Worm (Caenorhabditis elegans) whole organism, midembryonic: Measurements from ENCODE around the gene col-78.
A peak's percentile ranks its signal among the peaks of the same experiment; 100 is the strongest.

Experiments
- T22C8.4 ChIP-seq: fragments of 200-800 bp; sonication (Bioruptor generic); IDR thresholded peaks from 2 replicates; pipeline ENCODE4 v1.3.6; 2022; ENCODE audit warnings: missing genetic modification characterization, missing compliant biosample characterization
- cog-1 ChIP-seq: sonication (generic microtip); optimal IDR thresholded peaks from 2 replicates; lab custom pipeline; 2016; ENCODE audit warnings: missing genetic modification characterization, missing compliant biosample characterization
- flt-1 ChIP-seq: fragments of 200-800 bp; sonication (Bioruptor generic); IDR thresholded peaks from 2 replicates; pipeline ENCODE4 v1.3.6; 2022; ENCODE audit warnings: missing genetic modification characterization, missing compliant biosample characterization
- klf-2 ChIP-seq: fragments of 200-800 bp; sonication (Bioruptor generic); conservative IDR thresholded peaks from 2 replicates; pipeline ENCODE4 v1.3.6; 2022; ENCODE audit warnings: missing genetic modification reagents, missing genetic modification characterization, missing compliant biosample characterization
- med-1 ChIP-seq: sonication (generic microtip); optimal IDR thresholded peaks from 2 replicates; lab custom pipeline; 2017; ENCODE audit warnings: missing genetic modification characterization, mild to moderate bottlenecking, missing compliant biosample characterization, antibody characterized with exemption, missing genetic modification reagents; ENCODE audit not compliant: insufficient read depth
- ref-1 ChIP-seq: fragments of 200-800 bp; sonication (Bioruptor generic); conservative IDR thresholded peaks from 2 replicates; pipeline ENCODE4 v1.3.6; 2022; ENCODE audit warnings: missing genetic modification reagents, missing genetic modification characterization, missing compliant biosample characterization
- tab-1 ChIP-seq: fragments of 200-800 bp; sonication (Bioruptor generic); IDR thresholded peaks from 2 replicates; pipeline ENCODE4 v1.3.6; 2022; ENCODE audit warnings: missing genetic modification characterization, missing compliant biosample characterization
- ztf-23 ChIP-seq: fragments of 200-800 bp; sonication (Bioruptor generic); IDR thresholded peaks from 2 replicates; pipeline ENCODE4 v1.3.6; 2022; ENCODE audit warnings: missing genetic modification reagents, missing genetic modification characterization, missing compliant biosample characterization
- ztf-29 ChIP-seq: fragments of 200-800 bp; sonication (Bioruptor generic); IDR thresholded peaks from 2 replicates; pipeline ENCODE4 v1.3.6; 2022; ENCODE audit warnings: missing genetic modification reagents, missing genetic modification characterization, missing compliant biosample characterization

The col-78 gene

ce11 chrII:9152231-9152630 is at the start of gene col-78:
Gene col-78, plus strand, starts transcription at chrII:9152531.
- TF ChIP-seq med-1 (no peak), ref-1 (GFP tag; lab: Robert Waterston, UW) (no peak), flt-1 (no peak), ztf-23 (GFP tag; lab: Robert Waterston, UW) (no peak), ztf-29 (GFP tag; lab: Robert Waterston, UW) (no peak), T22C8.4 (GFP tag; lab: Robert Waterston, UW) (no peak), klf-2 (no peak), tab-1 (GFP tag; lab: Robert Waterston, UW) (no peak), cog-1 (no peak)

- 0 out of 2 replicates have a peak, but pooled peaks have one; percentile 14 for TF ChIP-seq klf-2
- TF ChIP-seq flt-1 = peak; percentile 89
- 0 out of 2 replicates have a peak, but pooled peaks have one; percentile 28 for TF ChIP-seq ztf-29 (GFP tag; lab: Robert Waterston, UW)
- peak; percentile 21; the same call in 1 of the 2 replicates for TF ChIP-seq T22C8.4 (GFP tag; lab: Robert Waterston, UW)
- TF ChIP-seq tab-1 (GFP tag; lab: Robert Waterston, UW) = peak; percentile 83
- TF ChIP-seq ref-1 (GFP tag; lab: Robert Waterston, UW) = 0 out of 2 replicates have a peak, but pooled peaks have one; percentile 28
- peak; percentile 60; the same call in 1 of the 2 replicates for TF ChIP-seq ztf-23 (GFP tag; lab: Robert Waterston, UW)
These were observed 49.7 kb upstream of the col-78 start for ce11 chrII:9102623-9103022.

DNA sequence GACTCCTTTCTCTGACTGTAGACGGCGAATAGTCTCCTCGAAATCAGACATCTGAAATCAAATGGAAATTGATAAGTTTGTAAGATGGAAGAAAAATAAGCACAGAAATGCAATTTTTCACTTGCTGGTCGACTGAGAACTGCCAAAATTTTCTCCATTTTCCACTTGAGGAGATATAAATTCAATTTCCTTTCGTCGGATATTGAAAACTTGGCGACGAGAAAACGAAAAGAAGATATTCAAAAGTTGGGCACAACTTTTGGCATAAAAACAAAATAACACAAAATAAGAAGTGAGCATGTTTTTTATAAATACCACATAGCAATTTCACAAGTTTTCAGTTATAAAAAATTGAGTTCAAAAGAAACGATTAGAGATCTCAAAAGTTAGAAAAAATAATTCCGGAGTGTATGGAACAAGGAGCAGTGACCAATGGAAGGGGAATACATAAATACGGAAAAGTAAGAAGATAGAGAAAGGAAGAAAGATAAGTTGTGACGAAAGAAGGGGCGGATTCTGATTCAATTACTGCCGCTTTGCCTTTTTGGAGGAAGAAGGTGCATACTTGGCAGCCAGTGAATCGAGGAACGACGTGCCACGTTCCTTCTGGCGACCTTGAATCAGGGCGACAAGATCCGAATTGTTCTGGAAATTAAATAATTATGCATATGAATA is 45.1 kb upstream of the col-78 start, which contains the start of gene dyrb-1:
Gene dyrb-1, minus strand, starts transcription at position 51 of the 675 bp plus-strand sequence.
- TF ChIP-seq ref-1 (GFP tag; lab: Robert Waterston, UW) = no peak
- no peak for TF ChIP-seq T22C8.4 (GFP tag; lab: Robert Waterston, UW)
- TF ChIP-seq cog-1 = no peak
- TF ChIP-seq tab-1 (GFP tag; lab: Robert Waterston, UW) = no peak
- TF ChIP-seq ztf-29 (GFP tag; lab: Robert Waterston, UW) = no peak
- TF ChIP-seq flt-1 = no peak
- no peak for TF ChIP-seq ztf-23 (GFP tag; lab: Robert Waterston, UW)
- TF ChIP-seq med-1 = no peak
- TF ChIP-seq klf-2 = no peak

DNA sequence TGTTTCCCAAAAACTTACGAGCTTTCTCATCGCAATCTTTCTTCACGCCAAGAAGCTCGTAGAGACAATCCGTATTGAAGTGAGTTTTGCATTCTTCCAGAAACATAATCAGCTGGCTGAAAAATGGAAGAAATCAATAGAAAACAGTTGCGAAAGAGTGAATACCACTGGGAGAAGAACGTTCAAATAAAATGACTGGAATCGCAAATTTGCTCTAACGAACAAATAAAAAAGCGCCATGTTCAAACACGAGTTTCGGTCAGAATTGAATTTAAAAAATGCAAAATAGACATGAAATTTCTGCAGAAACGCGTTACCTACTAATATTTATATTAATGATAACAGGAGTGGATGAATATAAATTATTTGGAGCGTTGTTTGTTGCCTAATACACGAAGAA is 43.9 kb upstream of the col-78 start, which contains the start of gene dnj-23:
Gene dnj-23, minus strand, starts transcription at position 158 of the 400 bp plus-strand sequence.
- TF ChIP-seq cog-1 (no peak), ref-1 (GFP tag; lab: Robert Waterston, UW) (no peak), med-1 (no peak), tab-1 (GFP tag; lab: Robert Waterston, UW) (no peak), ztf-23 (GFP tag; lab: Robert Waterston, UW) (no peak), flt-1 (no peak), T22C8.4 (GFP tag; lab: Robert Waterston, UW) (no peak), ztf-29 (GFP tag; lab: Robert Waterston, UW) (no peak), klf-2 (no peak)

DNA sequence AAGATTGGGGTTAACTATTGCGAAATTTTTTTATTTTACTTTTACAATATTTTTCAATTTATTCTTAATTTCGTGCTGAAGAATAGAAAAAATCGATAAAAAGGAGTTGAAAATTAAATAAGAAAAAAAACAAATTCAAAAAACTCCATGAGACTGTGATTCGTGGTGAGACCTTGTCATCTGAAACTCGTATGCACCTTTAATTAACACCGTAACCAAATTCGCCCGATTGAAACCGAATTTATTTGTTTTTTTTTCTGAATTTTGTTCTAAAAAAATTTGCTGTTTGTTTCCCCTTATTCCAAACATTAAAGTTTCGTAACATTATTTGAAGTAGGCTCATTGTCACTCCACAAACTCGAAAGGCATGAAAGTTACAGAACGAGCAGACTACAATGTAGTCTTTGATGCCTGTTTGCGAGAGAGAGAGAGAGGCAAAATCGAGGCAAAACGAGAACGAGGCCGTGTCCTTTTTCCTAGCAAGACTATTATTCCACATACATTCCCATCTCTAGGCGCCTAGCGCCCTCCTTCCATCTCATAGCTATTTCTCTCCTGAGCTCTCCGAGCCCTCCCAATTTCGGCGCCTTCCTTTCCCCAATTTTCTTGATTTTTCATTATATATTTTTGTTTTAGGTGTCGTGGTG is 43.3 kb upstream of the col-78 start, which contains the start of gene T24H10.4:
Gene T24H10.4, plus strand, starts transcription at position 630 of the 647 bp plus-strand sequence.
- TF ChIP-seq ref-1 (GFP tag; lab: Robert Waterston, UW) (no peak), T22C8.4 (GFP tag; lab: Robert Waterston, UW) (no peak), flt-1 (no peak), klf-2 (no peak), tab-1 (GFP tag; lab: Robert Waterston, UW) (no peak), cog-1 (no peak), ztf-23 (GFP tag; lab: Robert Waterston, UW) (no peak), med-1 (no peak), ztf-29 (GFP tag; lab: Robert Waterston, UW) (no peak)

ce11 chrII:9111471-9112016 is 40.8 kb upstream of the col-78 start:
- TF ChIP-seq klf-2 = no peak
- no peak for TF ChIP-seq ztf-23 (GFP tag; lab: Robert Waterston, UW)
- TF ChIP-seq T22C8.4 (GFP tag; lab: Robert Waterston, UW) = no peak
- TF ChIP-seq ref-1 (GFP tag; lab: Robert Waterston, UW) = no peak
- TF ChIP-seq med-1 = no peak
- no peak for TF ChIP-seq flt-1
- no peak for TF ChIP-seq ztf-29 (GFP tag; lab: Robert Waterston, UW)
- no peak for TF ChIP-seq tab-1 (GFP tag; lab: Robert Waterston, UW)
- TF ChIP-seq cog-1 = no peak

DNA sequence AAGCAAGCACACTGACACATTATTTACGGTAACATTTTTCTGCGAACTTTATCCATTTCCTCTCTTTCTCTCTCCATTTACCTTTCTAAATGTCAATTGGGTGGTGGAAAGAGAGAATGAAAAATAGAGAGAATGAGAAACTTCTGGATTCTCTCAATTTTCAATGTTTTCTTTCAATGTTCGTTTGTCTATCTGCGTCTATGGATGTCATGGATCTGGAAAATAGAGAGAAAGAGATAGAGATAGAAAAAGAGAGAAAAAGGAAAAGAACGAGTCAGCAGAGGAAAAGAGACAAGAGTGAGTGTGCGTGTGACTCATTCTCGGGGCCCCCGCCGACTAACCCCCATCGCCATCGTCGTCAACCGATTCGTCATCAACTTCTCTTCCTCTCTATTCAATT is 39.5 kb upstream of the col-78 start, which contains the start of gene jun-1:
Gene jun-1, plus strand, starts transcription at position 307 of the 400 bp plus-strand sequence.
- TF ChIP-seq ztf-23 (GFP tag; lab: Robert Waterston, UW) (no peak), cog-1 (peak; percentile 54)

- TF ChIP-seq ref-1 (GFP tag; lab: Robert Waterston, UW) (no peak), T22C8.4 (GFP tag; lab: Robert Waterston, UW) (no peak), cog-1 (no peak), klf-2 (no peak), flt-1 (no peak), ztf-23 (GFP tag; lab: Robert Waterston, UW) (no peak), med-1 (no peak), ztf-29 (GFP tag; lab: Robert Waterston, UW) (no peak), tab-1 (GFP tag; lab: Robert Waterston, UW) (no peak)
These were observed 38.6 kb upstream of the col-78 start for ce11 chrII:9113759-9114158.

DNA sequence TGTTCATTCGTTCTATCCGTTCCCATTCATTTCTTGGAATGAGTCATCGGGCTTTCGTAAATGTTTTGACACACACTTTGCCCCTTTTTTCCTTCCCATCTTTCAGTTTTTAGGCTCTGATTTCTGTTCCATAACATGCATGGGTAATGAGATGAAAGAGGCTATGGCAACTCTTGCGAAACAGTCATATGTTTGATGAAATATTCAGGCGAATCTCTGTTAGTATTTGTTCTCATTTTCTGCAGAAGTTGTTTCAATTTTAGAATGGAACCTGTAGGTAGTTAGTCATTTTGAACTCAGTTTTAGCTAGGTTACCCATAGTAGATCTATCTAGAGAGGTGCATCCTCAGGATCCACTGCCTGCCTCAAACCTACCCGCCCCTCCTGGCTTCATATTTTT is 37.4 kb upstream of the col-78 start:
- TF ChIP-seq tab-1 (GFP tag; lab: Robert Waterston, UW) = no peak
- no peak for TF ChIP-seq med-1
- TF ChIP-seq cog-1 = no peak
- TF ChIP-seq ref-1 (GFP tag; lab: Robert Waterston, UW) = no peak
- TF ChIP-seq ztf-29 (GFP tag; lab: Robert Waterston, UW) = no peak
- TF ChIP-seq flt-1 = no peak
- TF ChIP-seq T22C8.4 (GFP tag; lab: Robert Waterston, UW) = no peak
- TF ChIP-seq ztf-23 (GFP tag; lab: Robert Waterston, UW) = no peak
- TF ChIP-seq klf-2 = no peak
